Worm (Caenorhabditis elegans) whole organism, L3 larva: ENCODE results near the gene irk-3.

ENCODE experiments used
- daf-12 ChIP-seq: fragments of 150-350 bp; optimal IDR thresholded peaks from 2 replicates; lab custom pipeline; 2014; ENCODE audit warnings: missing biosample characterization, missing genetic modification reagents, missing genetic modification characterization
- egl-27 ChIP-seq: sonication (generic microtip); optimal IDR thresholded peaks from 4 replicates; lab custom pipeline; 2017; ENCODE audit warnings: missing biosample characterization, missing genetic modification reagents, missing genetic modification characterization
- fkh-2 ChIP-seq: fragments of 150-350 bp; optimal IDR thresholded peaks from 2 replicates; lab custom pipeline; 2014; ENCODE audit warnings: missing biosample characterization, missing genetic modification reagents, missing genetic modification characterization
- fos-1 ChIP-seq: fragments of 150-350 bp; optimal IDR thresholded peaks from 2 replicates; lab custom pipeline; 2014; ENCODE audit warnings: missing biosample characterization, missing genetic modification characterization
- nhr-12 ChIP-seq: fragments of 150-350 bp; optimal IDR thresholded peaks from 2 replicates; lab custom pipeline; 2014; ENCODE audit warnings: missing biosample characterization, missing genetic modification characterization
- nhr-237 ChIP-seq: fragments of 150-350 bp; optimal IDR thresholded peaks from 2 replicates; lab custom pipeline; 2014; ENCODE audit warnings: missing biosample characterization, missing genetic modification characterization
- nhr-77 ChIP-seq: fragments of 150-350 bp; optimal IDR thresholded peaks from 2 replicates; lab custom pipeline; 2014; ENCODE audit warnings: missing biosample characterization, missing genetic modification characterization
- pqm-1 ChIP-seq: fragments of 150-350 bp; optimal IDR thresholded peaks from 2 replicates; lab custom pipeline; 2017; ENCODE audit warnings: missing biosample characterization, missing genetic modification characterization, inconsistent platforms
- unc-39 ChIP-seq: sonication (generic microtip); optimal IDR thresholded peaks from 4 replicates; lab custom pipeline; 2017; ENCODE audit warnings: missing biosample characterization, missing genetic modification characterization
- unc-62 ChIP-seq: fragments of 150-350 bp; sonication (generic microtip); optimal IDR thresholded peaks from 4 replicates; lab custom pipeline; 2014; ENCODE audit warnings: missing biosample characterization, missing genetic modification reagents, missing genetic modification characterization

DNA sequence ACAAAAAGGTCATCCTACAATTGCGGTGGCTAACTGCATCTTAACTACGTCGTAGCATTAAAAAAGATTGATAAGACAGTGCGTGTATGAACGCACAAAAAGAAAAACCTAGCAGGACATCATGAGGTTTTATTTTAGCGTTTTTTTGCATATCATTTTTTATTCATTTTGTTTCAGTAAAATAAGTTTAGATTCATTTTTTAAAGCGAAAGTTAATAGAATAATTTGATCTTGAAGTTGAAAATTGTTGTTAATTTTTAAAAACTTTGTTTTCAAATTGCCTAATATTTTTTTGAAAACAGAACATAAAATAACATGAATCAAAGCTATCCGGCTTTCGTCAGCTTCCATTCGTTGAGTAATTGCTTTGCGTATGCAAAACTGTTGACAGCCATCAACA is 56.6 kb downstream of the irk-3 start, which contains the start of gene prx-1:
- TF ChIP-seq nhr-77 (tag; lab: Kevin White, UChicago), result no peak
- TF ChIP-seq pqm-1 (tag; lab: Kevin White, UChicago), result peak; percentile 49
- no peak for TF ChIP-seq unc-39 (tag; lab: Kevin White, UChicago)
- TF ChIP-seq nhr-12, result no peak
- no peak for TF ChIP-seq egl-27 (tag; lab: Kevin White, UChicago)
- no peak for TF ChIP-seq nhr-237
- TF ChIP-seq fos-1 (tag; lab: Kevin White, UChicago), result no peak
- no peak for TF ChIP-seq daf-12 (tag; lab: Kevin White, UChicago)
- TF ChIP-seq unc-62, result no peak
- TF ChIP-seq fkh-2 (tag; lab: Kevin White, UChicago), result no peak
